Worm (Caenorhabditis elegans): ENCODE data around the gene tbcc-1.

DNA sequence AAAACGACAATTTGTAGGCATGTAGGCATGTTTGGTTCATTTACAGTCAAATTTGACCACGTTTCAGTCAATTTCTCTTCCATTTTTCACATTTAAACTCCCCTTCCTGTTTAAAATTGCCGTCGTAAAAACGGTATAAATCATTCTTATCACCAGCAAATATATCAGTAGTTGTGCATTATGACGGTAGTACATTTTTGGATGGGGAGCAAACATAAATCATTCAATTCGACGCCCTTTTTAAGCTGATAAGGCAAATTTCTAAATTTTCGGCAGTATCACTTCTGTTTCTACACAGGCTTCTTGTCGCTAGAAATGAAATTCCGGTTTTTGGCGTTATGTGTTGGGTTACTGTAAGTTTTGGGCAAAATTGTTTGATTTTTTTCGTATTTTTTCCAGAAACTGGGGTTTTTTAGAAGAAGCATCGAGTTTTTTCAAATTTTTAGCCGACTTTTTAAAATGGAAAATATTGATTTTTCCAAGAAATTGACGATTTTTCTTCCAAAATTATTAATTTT, 53.7 kb downstream of the tbcc-1 start, which contains the start of gene H34I24.2:
- TF ChIP-seq lin-29 (GFP tag; IDR thresholded peaks at IDR 0.05): no peak
- peak; percentile 21 for TF ChIP-seq nhr-28 (tag; optimal IDR thresholded peaks at IDR 0.05)
- no peak for TF ChIP-seq Y75B8A.6 (GFP tag; IDR thresholded peaks at IDR 0.05)
- TF ChIP-seq nhr-102 (tag; optimal IDR thresholded peaks at IDR 0.05): no peak
- no peak for TF ChIP-seq lir-3 (tag; optimal IDR thresholded peaks at IDR 0.05)
- TF ChIP-seq nhr-76 (tag; optimal IDR thresholded peaks at IDR 0.05): no peak
- no peak for TF ChIP-seq ceh-28 (tag; optimal IDR thresholded peaks at IDR 0.05)
- no peak for TF ChIP-seq lin-1 (GFP tag; IDR thresholded peaks at IDR 0.05)
- TF ChIP-seq skn-1 (tag; optimal IDR thresholded peaks at IDR 0.05): no peak
- no peak for TF ChIP-seq dve-1 (tag; optimal IDR thresholded peaks at IDR 0.05; ENCODE audit: insufficient read depth)
- no peak for TF ChIP-seq aly-2 (tag; optimal IDR thresholded peaks at IDR 0.05)
- TF ChIP-seq hlh-30 (tag; optimal IDR thresholded peaks at IDR 0.05; ENCODE audit: insufficient read depth): no peak
- TF ChIP-seq F37D6.2 (tag; optimal IDR thresholded peaks at IDR 0.05): no peak
- TF ChIP-seq ceh-82 (tag; optimal IDR thresholded peaks at IDR 0.05): no peak

Data from whole organism, L4 larva.